Fruit fly (Drosophila melanogaster) whole organism, embryonic: ENCODE measurements around the gene Rab9Fb.
A peak's percentile ranks its signal among the peaks of the same experiment; 100 is the strongest.

Experiments
- Antp ChIP-seq: fragments of 200-800 bp; sonication (Bioruptor generic); optimal IDR thresholded peaks from 3 replicates; lab custom pipeline; 2016; ENCODE audit warnings: missing biosample characterization, missing genetic modification characterization
- BtbVII ChIP-seq: fragments of 200-800 bp; sonication (Bioruptor generic); optimal IDR thresholded peaks from 3 replicates; lab custom pipeline; 2017; ENCODE audit warnings: missing biosample characterization, mild to moderate bottlenecking, missing genetic modification characterization
- CG11695 ChIP-seq: fragments of 200-800 bp; sonication (Bioruptor generic); IDR thresholded peaks from 3 replicates; pipeline ENCODE4 v1.3.6; 2022; ENCODE audit warnings: missing biosample characterization, missing genetic modification characterization
- CG11723 ChIP-seq: fragments of 200-800 bp; sonication (Bioruptor generic); optimal IDR thresholded peaks from 2 replicates; lab custom pipeline; 2017; ENCODE audit warnings: missing biosample characterization, mild to moderate bottlenecking, missing genetic modification characterization
- CG13775 ChIP-seq: fragments of 200-800 bp; sonication (Bioruptor generic); optimal IDR thresholded peaks from 3 replicates; lab custom pipeline; 2017; ENCODE audit warnings: missing biosample characterization, mild to moderate bottlenecking, missing genetic modification characterization
- CG14014 ChIP-seq: fragments of 200-800 bp; sonication (Bioruptor generic); IDR thresholded peaks from 2 replicates; pipeline ENCODE4 v1.3.6; 2022; ENCODE audit warnings: missing biosample characterization, missing genetic modification characterization
- CG15601 ChIP-seq: fragments of 200-800 bp; sonication (Bioruptor generic); optimal IDR thresholded peaks from 3 replicates; lab custom pipeline; 2019; ENCODE audit warnings: missing biosample characterization, mild to moderate bottlenecking, missing genetic modification characterization, moderate library complexity
- CG17328 ChIP-seq: fragments of 200-800 bp; sonication (Bioruptor generic); IDR thresholded peaks from 2 replicates; pipeline ENCODE4 v1.3.6; 2022; ENCODE audit warnings: missing biosample characterization, missing genetic modification characterization
- CG17359 ChIP-seq: fragments of 200-800 bp; sonication (Bioruptor generic); optimal IDR thresholded peaks from 3 replicates; lab custom pipeline; 2018; ENCODE audit warnings: missing biosample characterization, mild to moderate bottlenecking, missing genetic modification characterization, moderate library complexity
- CG18011 ChIP-seq: fragments of 200-800 bp; sonication (Bioruptor generic); optimal IDR thresholded peaks from 2 replicates; lab custom pipeline; 2017; ENCODE audit warnings: missing biosample characterization, missing genetic modification characterization, mild to moderate bottlenecking, moderate library complexity, missing genotype
- CG18262 ChIP-seq: fragments of 200-800 bp; optimal IDR thresholded peaks from 3 replicates; lab custom pipeline; 2019; ENCODE audit warnings: missing biosample characterization, mild to moderate bottlenecking, missing genetic modification characterization, moderate library complexity
- CG18619 ChIP-seq: fragments of 200-800 bp; sonication (Bioruptor generic); optimal IDR thresholded peaks from 3 replicates; lab custom pipeline; 2017; ENCODE audit warnings: missing biosample characterization, mild to moderate bottlenecking, missing genetic modification characterization
- CG33213 ChIP-seq: fragments of 200-800 bp; sonication (Bioruptor generic); optimal IDR thresholded peaks from 3 replicates; lab custom pipeline; 2016; ENCODE audit warnings: missing biosample characterization, missing genetic modification characterization
- CG3726 ChIP-seq: fragments of 200-800 bp; sonication (Bioruptor generic); IDR thresholded peaks from 3 replicates; pipeline ENCODE4, ENCODE4 v1.3.6; 2022; ENCODE audit warnings: missing biosample characterization, missing genetic modification characterization
- CG4328 ChIP-seq: fragments of 200-800 bp; sonication (Bioruptor generic); optimal IDR thresholded peaks from 3 replicates; lab custom pipeline; 2017; ENCODE audit warnings: missing biosample characterization, missing genetic modification reagents, missing genetic modification characterization
- CG9609 ChIP-seq: fragments of 200-800 bp; sonication (Bioruptor generic); optimal IDR thresholded peaks from 3 replicates; lab custom pipeline; 2016; ENCODE audit warnings: missing biosample characterization, missing genetic modification characterization
- CHES-1-like ChIP-seq: fragments of 200-800 bp; sonication (Bioruptor generic); optimal IDR thresholded peaks from 2 replicates; lab custom pipeline; 2016; ENCODE audit warnings: missing biosample characterization, missing genetic modification characterization
- Doc2 ChIP-seq: fragments of 200-800 bp; sonication (Bioruptor generic); IDR thresholded peaks from 2 replicates; pipeline ENCODE4 v1.3.6; 2022; ENCODE audit warnings: missing biosample characterization, missing genetic modification characterization
- Doc3 ChIP-seq: fragments of 200-800 bp; sonication (Bioruptor generic); IDR thresholded peaks from 3 replicates; pipeline ENCODE4 v1.3.6; 2022; ENCODE audit warnings: missing biosample characterization, missing genetic modification characterization; ENCODE audit not compliant: partially characterized antibody
- NC2β ChIP-seq: fragments of 200-800 bp; sonication (Bioruptor generic); optimal IDR thresholded peaks from 2 replicates; lab custom pipeline; 2016; ENCODE audit warnings: missing biosample characterization, missing genetic modification characterization
- Spps ChIP-seq: fragments of 200-800 bp; sonication (Bioruptor generic); optimal IDR thresholded peaks from 2 replicates; lab custom pipeline; 2018; ENCODE audit warnings: missing biosample characterization, mild to moderate bottlenecking, missing genetic modification characterization
- Usf ChIP-seq: fragments of 200-800 bp; sonication (Bioruptor generic); optimal IDR thresholded peaks from 2 replicates; lab custom pipeline; 2017; ENCODE audit warnings: missing genotype, missing biosample characterization, missing genetic modification characterization
- ab ChIP-seq: fragments of 200-800 bp; sonication (Bioruptor generic); optimal IDR thresholded peaks from 2 replicates; lab custom pipeline; 2016; ENCODE audit warnings: missing biosample characterization, missing genetic modification characterization
- ato ChIP-seq: fragments of 200-800 bp; sonication (Bioruptor generic); IDR thresholded peaks from 2 replicates; pipeline ENCODE4 v1.3.6; 2022; ENCODE audit warnings: missing biosample characterization, missing genetic modification characterization; ENCODE audit not compliant: partially characterized antibody
- bbx ChIP-seq: fragments of 200-800 bp; sonication (Bioruptor generic); IDR thresholded peaks from 2 replicates; pipeline ENCODE4 v1.3.6; 2022; ENCODE audit warnings: missing biosample characterization, missing genetic modification characterization; ENCODE audit not compliant: partially characterized antibody
- bowl ChIP-seq: fragments of 200-800 bp; sonication (Bioruptor generic); IDR thresholded peaks from 2 replicates; pipeline ENCODE4 v1.3.6; 2022; ENCODE audit warnings: missing biosample characterization, missing genetic modification characterization
- cg ChIP-seq: fragments of 200-800 bp; sonication (Bioruptor generic); optimal IDR thresholded peaks from 3 replicates; lab custom pipeline; 2019; ENCODE audit warnings: missing biosample characterization, mild to moderate bottlenecking, missing genetic modification characterization, moderate library complexity
- dmrt11E ChIP-seq: fragments of 200-800 bp; sonication (Bioruptor generic); optimal IDR thresholded peaks from 3 replicates; lab custom pipeline; 2018; ENCODE audit warnings: missing biosample characterization, mild to moderate bottlenecking, missing genetic modification characterization, moderate library complexity
- dpn ChIP-seq, 2 experiments: fragments of 200-800 bp; sonication (Bioruptor generic); optimal IDR thresholded peaks; 3 replicates each; lab custom pipeline; 2016; ENCODE audit warnings: missing biosample characterization in 2 of 2, missing genetic modification characterization in 2 of 2
- eyg ChIP-seq: fragments of 200-800 bp; sonication (Bioruptor generic); optimal IDR thresholded peaks from 3 replicates; lab custom pipeline; 2016; ENCODE audit warnings: missing biosample characterization, missing genetic modification characterization
- gsb ChIP-seq: fragments of 200-800 bp; sonication (Bioruptor generic); IDR thresholded peaks from 2 replicates; pipeline ENCODE4 v1.3.6; 2022; ENCODE audit warnings: missing biosample characterization, missing genetic modification characterization
- gt ChIP-seq: fragments of 200-800 bp; sonication (Bioruptor generic); IDR thresholded peaks from 2 replicates; pipeline ENCODE4 v1.3.6; 2022; ENCODE audit warnings: missing biosample characterization, missing genetic modification characterization
- hkb ChIP-seq, 2 experiments: fragments of 200-800 bp in 1 of 2; fragments of >200 bp in 1 of 2; sonication (Bioruptor generic) in 1 of 2; IDR thresholded peaks in 1 of 2; optimal IDR thresholded peaks in 1 of 2; 2 replicates each; pipeline versions ENCODE4 v1.3.6 to Lab custom; 2017 to 2022; ENCODE audit warnings: missing biosample characterization in 1 of 2, missing genetic modification characterization in 1 of 2
- jigr1 ChIP-seq: fragments of 200-800 bp; sonication (Bioruptor generic); IDR thresholded peaks from 3 replicates; pipeline ENCODE4 v1.3.6; 2022; ENCODE audit warnings: missing biosample characterization, missing genetic modification characterization
- mld ChIP-seq: fragments of 200-800 bp; sonication (Bioruptor generic); IDR thresholded peaks from 3 replicates; pipeline ENCODE4 v1.3.6; 2022; ENCODE audit warnings: missing biosample characterization, missing genetic modification characterization; ENCODE audit not compliant: partially characterized antibody
- nmo ChIP-seq: fragments of 200-800 bp; sonication (Bioruptor generic); optimal IDR thresholded peaks from 2 replicates; lab custom pipeline; 2018; ENCODE audit warnings: missing biosample characterization, mild to moderate bottlenecking, missing genetic modification characterization, moderate library complexity
- oc ChIP-seq: fragments of 200-800 bp; sonication (Bioruptor generic); optimal IDR thresholded peaks from 2 replicates; lab custom pipeline; 2018; ENCODE audit warnings: missing biosample characterization, mild to moderate bottlenecking, missing genetic modification characterization, moderate library complexity
- p53 ChIP-seq: fragments of 200-800 bp; sonication (Bioruptor generic); optimal IDR thresholded peaks from 2 replicates; lab custom pipeline; 2016; ENCODE audit warnings: missing biosample characterization, missing genetic modification characterization
- prd ChIP-seq, 3 experiments: fragments of >200 bp in 2 of 3; fragments of 200-800 bp in 1 of 3; sonication (Bioruptor generic) in 1 of 3; optimal IDR thresholded peaks in 2 of 3; IDR thresholded peaks in 1 of 3; 2 replicates in 2 of 3; 3 replicates in 1 of 3; pipeline versions ENCODE4 v1.3.6 to Lab custom; 2017 to 2022; ENCODE audit warnings: missing biosample characterization in 1 of 3, missing genetic modification characterization in 1 of 3
- ro ChIP-seq: fragments of 200-800 bp; sonication (Bioruptor generic); IDR thresholded peaks from 2 replicates; pipeline ENCODE4 v1.3.6; 2022; ENCODE audit warnings: missing biosample characterization, missing genetic modification characterization
- salm ChIP-seq: fragments of 200-800 bp; sonication (Bioruptor generic); optimal IDR thresholded peaks from 2 replicates; lab custom pipeline; 2018; ENCODE audit warnings: missing biosample characterization, mild to moderate bottlenecking, missing genetic modification characterization
- sens-2 ChIP-seq: fragments of 200-800 bp; sonication (Bioruptor generic); IDR thresholded peaks from 2 replicates; pipeline ENCODE4 v1.3.6; 2022; ENCODE audit warnings: missing biosample characterization, missing genetic modification characterization
- slou ChIP-seq: fragments of 200-800 bp; sonication (Bioruptor generic); optimal IDR thresholded peaks from 3 replicates; lab custom pipeline; 2016; ENCODE audit warnings: missing biosample characterization, missing genetic modification characterization
- so ChIP-seq: fragments of 200-800 bp; sonication (Bioruptor generic); IDR thresholded peaks from 3 replicates; pipeline ENCODE4 v1.3.6; 2022; ENCODE audit warnings: missing biosample characterization, missing genetic modification characterization
- tll ChIP-seq, 2 experiments: fragments of 200-800 bp in 1 of 2; fragments of >200 bp in 1 of 2; sonication (Bioruptor generic) in 1 of 2; optimal IDR thresholded peaks; 2 replicates each; lab custom pipeline; 2017 to 2019; ENCODE audit warnings: missing biosample characterization in 2 of 2, missing genetic modification characterization in 2 of 2, mild to moderate bottlenecking in 1 of 2, moderate library complexity in 1 of 2
- vfl ChIP-seq: fragments of 200-800 bp; sonication (Bioruptor generic); optimal IDR thresholded peaks from 2 replicates; lab custom pipeline; 2016; ENCODE audit warnings: missing biosample characterization, missing genetic modification characterization
- vnd ChIP-seq: fragments of 200-800 bp; sonication (Bioruptor generic); IDR thresholded peaks from 3 replicates; pipeline ENCODE4 v1.3.6; 2022; ENCODE audit warnings: missing biosample characterization, missing genetic modification characterization; ENCODE audit not compliant: partially characterized antibody
- vvl ChIP-seq: fragments of 200-800 bp; sonication (Bioruptor generic); IDR thresholded peaks from 2 replicates; pipeline ENCODE4 v1.3.6; 2022; ENCODE audit warnings: missing biosample characterization, missing genetic modification characterization
- wdn ChIP-seq: fragments of 200-800 bp; sonication (Bioruptor generic); IDR thresholded peaks from 2 replicates; pipeline ENCODE4 v1.3.6; 2022; ENCODE audit warnings: missing biosample characterization, missing genetic modification characterization

Rab9Fb gene

DNA sequence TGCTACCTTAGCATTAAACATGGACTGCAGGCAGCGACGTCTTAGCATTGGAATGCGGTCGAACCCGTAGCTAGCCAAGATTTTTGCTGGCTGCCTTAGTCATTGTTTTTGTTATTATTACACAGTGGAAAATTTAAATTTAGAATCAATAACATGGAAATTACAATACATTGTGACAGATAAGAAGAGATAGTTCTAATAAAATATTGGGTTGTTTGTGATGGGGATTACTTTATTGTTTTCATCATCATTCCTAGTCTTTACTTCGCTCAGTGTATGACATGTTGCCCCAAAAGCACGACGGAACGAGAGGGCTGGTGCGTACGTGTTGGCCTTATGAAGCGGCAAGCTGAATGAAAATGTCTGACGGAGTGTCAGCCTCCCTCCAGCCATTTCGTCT lies 15.7 kb downstream of the Rab9Fb start (continued):
- TF ChIP-seq hkb (optimal IDR thresholded peaks at IDR 0.05; lab: Kevin White, UChicago) (no peak), hkb (GFP tag; IDR thresholded peaks at IDR 0.05; lab: Robert Waterston, UW) (peak; percentile 90), ab (no peak), CG33213 (GFP tag; lab: Kevin White, UChicago) (peak; percentile 74), NC2β (GFP tag; lab: Kevin White, UChicago) (peak; percentile 53), bbx (GFP tag; lab: Robert Waterston, UW) (no peak), CG18011 (peak; percentile 8), so (GFP tag; lab: Robert Waterston, UW) (peak; percentile 91), prd (optimal IDR thresholded peaks at IDR 0.05; lab: Kevin White, UChicago) (no peak), prd (GFP tag; IDR thresholded peaks at IDR 0.05; lab: Robert Waterston, UW) (peak; percentile 84), salm (tag; lab: Kevin White, UChicago) (peak; percentile 83), CG4328 (GFP tag; lab: Kevin White, UChicago) (peak; percentile 71), ato (no peak), eyg (GFP tag; lab: Kevin White, UChicago) (peak; percentile 62), CG18619 (GFP tag; lab: Kevin White, UChicago) (peak; percentile 60), CG18262 (tag; lab: Kevin White, UChicago) (peak; percentile 78), CG11723 (GFP tag; lab: Kevin White, UChicago) (peak; percentile 77), CG14014 (GFP tag; lab: Robert Waterston, UW) (peak; percentile 85), CG3726 (GFP tag; lab: Robert Waterston, UW) (peak; percentile 67; the same call in 1 of the 3 replicates), Doc2 (no peak), oc (tag; lab: Kevin White, UChicago) (peak; percentile 89), p53 (peak; percentile 39), dmrt11E (tag; lab: Kevin White, UChicago) (peak; percentile 49), CG15601 (tag; lab: Kevin White, UChicago) (peak; percentile 62), gt (GFP tag; lab: Robert Waterston, UW) (peak; percentile 63; the same call in 1 of the 2 replicates), CG9609 (GFP tag; lab: Kevin White, UChicago) (peak; percentile 67), nmo (peak; percentile 81), slou (GFP tag; lab: Kevin White, UChicago) (no peak), ro (GFP tag; lab: Robert Waterston, UW) (0 out of 2 replicates have a peak, but pooled peaks have one; percentile 42), cg (GFP tag; lab: Kevin White, UChicago) (no peak), Spps (tag; lab: Kevin White, UChicago) (peak; percentile 56), CG17359 (peak; percentile 92), dpn (GFP tag; optimal IDR thresholded peaks at IDR 0.05; lab: Kevin White, UChicago) (peak; percentile 83 to 86), CG13775 (GFP tag; lab: Kevin White, UChicago) (peak; percentile 54), gsb (GFP tag; lab: Robert Waterston, UW) (peak; percentile 73), vvl (GFP tag; lab: Robert Waterston, UW) (peak; percentile 92), mld (GFP tag; lab: Robert Waterston, UW) (no peak), vnd (GFP tag; lab: Robert Waterston, UW) (no peak), CG11695 (GFP tag; lab: Robert Waterston, UW) (peak; percentile 85), Antp (GFP tag; lab: Kevin White, UChicago) (peak; percentile 73), bowl (GFP tag; lab: Robert Waterston, UW) (peak; percentile 76), wdn (peak; percentile 50), vfl (GFP tag; lab: Kevin White, UChicago) (peak; percentile 33), Usf (GFP tag; lab: Kevin White, UChicago) (peak; percentile 20), tll (GFP tag; optimal IDR thresholded peaks at IDR 0.05; lab: Kevin White, UChicago) (no peak), jigr1 (GFP tag; lab: Robert Waterston, UW) (peak; percentile 21; the same call in 1 of the 3 replicates), Doc3 (GFP tag; lab: Robert Waterston, UW) (no peak), CHES-1-like (GFP tag; lab: Kevin White, UChicago) (peak; percentile 73), sens-2 (GFP tag; lab: Robert Waterston, UW) (peak; percentile 70), CG17328 (GFP tag; lab: Robert Waterston, UW) (peak; percentile 86), BtbVII (peak; percentile 74)
